Worm (Caenorhabditis elegans) whole organism, young adult: ENCODE data around the gene K08C7.4.

ENCODE experiments used
- F23B12.7 ChIP-seq: sonication (generic microtip); optimal IDR thresholded peaks from 2 replicates; lab custom pipeline; 2017; ENCODE audit warnings: missing genetic modification characterization, mild to moderate bottlenecking, missing compliant biosample characterization, antibody characterized with exemption, moderate library complexity; ENCODE audit not compliant: insufficient read depth
- F55B11.4 ChIP-seq: sonication (generic microtip); optimal IDR thresholded peaks from 2 replicates; lab custom pipeline; 2016; ENCODE audit warnings: missing compliant biosample characterization, missing genetic modification characterization, borderline replicate concordance; ENCODE audit not compliant: insufficient read depth
- K12H6.12 ChIP-seq: fragments of 200-800 bp; sonication (Bioruptor generic); optimal IDR thresholded peaks from 2 replicates; lab custom pipeline; 2018; ENCODE audit warnings: mild to moderate bottlenecking, missing genetic modification characterization, missing compliant biosample characterization
- atf-7 ChIP-seq: sonication (generic microtip); optimal IDR thresholded peaks from 2 replicates; lab custom pipeline; 2017; ENCODE audit warnings: mild to moderate bottlenecking, missing genetic modification characterization, missing compliant biosample characterization
- athp-1 ChIP-seq: sonication (generic microtip); optimal IDR thresholded peaks from 2 replicates; lab custom pipeline; 2017; ENCODE audit warnings: mild to moderate bottlenecking, missing genetic modification characterization, missing compliant biosample characterization
- attf-3 ChIP-seq: fragments of 200-800 bp; sonication (Bioruptor generic); conservative IDR thresholded peaks from 2 replicates; pipeline ENCODE4 v1.3.6; 2022; ENCODE audit warnings: missing genetic modification reagents, missing genetic modification characterization, missing compliant biosample characterization
- bed-2 ChIP-seq: fragments of 200-800 bp; sonication (Bioruptor generic); IDR thresholded peaks from 2 replicates; pipeline ENCODE4 v1.3.6; 2022; ENCODE audit warnings: missing genetic modification reagents, missing genetic modification characterization, missing compliant biosample characterization
- ceh-100 ChIP-seq: fragments of 200-800 bp; sonication (Bioruptor generic); IDR thresholded peaks from 2 replicates; pipeline ENCODE4 v1.3.6; 2022; ENCODE audit warnings: missing genetic modification reagents, missing genetic modification characterization, missing compliant biosample characterization
- ceh-40 ChIP-seq: fragments of 200-800 bp; sonication (Bioruptor generic); IDR thresholded peaks from 2 replicates; pipeline ENCODE4 v1.3.6; 2022; ENCODE audit warnings: missing genetic modification characterization, missing compliant biosample characterization
- dpff-1 ChIP-seq: sonication (generic microtip); optimal IDR thresholded peaks from 2 replicates; lab custom pipeline; 2017; ENCODE audit warnings: mild to moderate bottlenecking, missing genetic modification characterization, missing compliant biosample characterization
- ekl-4 ChIP-seq: fragments of 200-800 bp; sonication (Bioruptor generic); IDR thresholded peaks from 2 replicates; pipeline ENCODE4 v1.3.6; 2022; ENCODE audit warnings: missing genetic modification reagents, missing genetic modification characterization, missing compliant biosample characterization
- gei-17 ChIP-seq: fragments of 200-800 bp; sonication (Bioruptor generic); optimal IDR thresholded peaks from 2 replicates; lab custom pipeline; 2018; ENCODE audit warnings: mild to moderate bottlenecking, missing genetic modification characterization, missing compliant biosample characterization
- hsf-1 ChIP-seq: fragments of 200-800 bp; sonication (Bioruptor generic); IDR thresholded peaks from 2 replicates; pipeline ENCODE4 v1.3.6; 2022; ENCODE audit warnings: missing genetic modification reagents, missing genetic modification characterization, missing compliant biosample characterization
- lin-26 ChIP-seq: fragments of 200-800 bp; sonication (Bioruptor generic); IDR thresholded peaks from 2 replicates; pipeline ENCODE4 v1.3.6; 2022; ENCODE audit warnings: missing genetic modification reagents, missing genetic modification characterization, missing compliant biosample characterization
- lin-35 ChIP-seq, 3 experiments: fragments of 150-350 bp in 2 of 3; sonication (generic microtip) in 1 of 3; optimal IDR thresholded peaks; 2 replicates each; lab custom pipeline; 2014 to 2018; ENCODE audit warnings: missing biosample characterization in 3 of 3, missing genetic modification characterization in 3 of 3, missing genetic modification reagents in 3 of 3
- lin-54 ChIP-seq: fragments of 200-800 bp; sonication (Bioruptor generic); optimal IDR thresholded peaks from 2 replicates; lab custom pipeline; 2018; ENCODE audit warnings: mild to moderate bottlenecking, missing genetic modification characterization, missing compliant biosample characterization
- lsl-1 ChIP-seq: fragments of 200-800 bp; sonication (Bioruptor generic); optimal IDR thresholded peaks from 2 replicates; lab custom pipeline; 2018; ENCODE audit warnings: mild to moderate bottlenecking, missing genetic modification characterization, moderate library complexity, missing compliant biosample characterization
- madf-10 ChIP-seq: sonication (generic microtip); optimal IDR thresholded peaks from 2 replicates; lab custom pipeline; 2016; ENCODE audit warnings: mild to moderate bottlenecking, missing genetic modification characterization, missing compliant biosample characterization
- mel-28 ChIP-seq: sonication (generic microtip); optimal IDR thresholded peaks from 2 replicates; lab custom pipeline; 2016; ENCODE audit warnings: borderline replicate concordance, mild to moderate bottlenecking, missing genetic modification characterization, missing compliant biosample characterization
- nhr-90 ChIP-seq: sonication (generic microtip); optimal IDR thresholded peaks from 2 replicates; lab custom pipeline; 2016; ENCODE audit warnings: missing genotype, mild to moderate bottlenecking, missing genetic modification characterization, missing compliant biosample characterization
- pbrm-1 ChIP-seq: fragments of 200-800 bp; sonication (Bioruptor generic); IDR thresholded peaks from 2 replicates; pipeline ENCODE4 v1.3.6; 2022; ENCODE audit warnings: missing genetic modification reagents, missing genetic modification characterization, missing compliant biosample characterization
- pha-4 ChIP-seq: fragments of 150-350 bp; sonication (generic microtip); optimal IDR thresholded peaks from 2 replicates; lab custom pipeline; 2014; ENCODE audit warnings: missing biosample characterization, missing genetic modification reagents, missing genetic modification characterization
- rec-8 ChIP-seq, 2 experiments: sonication (generic microtip); optimal IDR thresholded peaks; 2 replicates each; lab custom pipeline; 2016; ENCODE audit warnings: mild to moderate bottlenecking in 2 of 2, missing genetic modification characterization in 2 of 2, missing genetic modification reagents in 2 of 2, missing genotype in 2 of 2, missing biosample characterization in 1 of 2, missing compliant biosample characterization in 1 of 2, moderate library complexity in 1 of 2
- rpc-1 ChIP-seq, 2 experiments: fragments of 150-350 bp in 1 of 2; sonication (generic microtip) in 1 of 2; optimal IDR thresholded peaks; 2 replicates each; lab custom pipeline; 2014 to 2018; ENCODE audit warnings: missing biosample characterization in 1 of 2, missing genetic modification characterization in 1 of 2, missing genetic modification reagents in 1 of 2, missing genotype in 1 of 2
- snpc-1.1 ChIP-seq: sonication (generic microtip); optimal IDR thresholded peaks from 2 replicates; lab custom pipeline; 2017; ENCODE audit warnings: missing genetic modification characterization, mild to moderate bottlenecking, missing compliant biosample characterization, antibody characterized with exemption, moderate library complexity, missing genotype, missing genetic modification reagents; ENCODE audit not compliant: insufficient read depth
- snpc-3.4 ChIP-seq: sonication (generic microtip); optimal IDR thresholded peaks from 2 replicates; lab custom pipeline; 2017; ENCODE audit warnings: missing genetic modification characterization, mild to moderate bottlenecking, missing compliant biosample characterization, antibody characterized with exemption, moderate library complexity, missing genotype, missing genetic modification reagents
- snpc-4 ChIP-seq, 5 experiments: fragments of 150-350 bp in 1 of 5; sonication (generic microtip) in 4 of 5; optimal IDR thresholded peaks; 2 replicates each; lab custom pipeline; 2014 to 2018; ENCODE audit warnings: missing genetic modification characterization in 5 of 5, missing biosample characterization in 3 of 5, antibody characterized with exemption in 2 of 5, mild to moderate bottlenecking in 2 of 5, missing compliant biosample characterization in 2 of 5, missing genotype in 2 of 5, moderate library complexity in 2 of 5, missing genetic modification reagents in 1 of 5
- somi-1 ChIP-seq: fragments of 200-800 bp; sonication (Bioruptor generic); optimal IDR thresholded peaks from 2 replicates; lab custom pipeline; 2018; ENCODE audit warnings: mild to moderate bottlenecking, missing genetic modification characterization, missing compliant biosample characterization
- tbp1 ChIP-seq: fragments of 200-800 bp; sonication (Bioruptor generic); optimal IDR thresholded peaks from 2 replicates; lab custom pipeline; 2018; ENCODE audit warnings: mild to moderate bottlenecking, missing genetic modification characterization, missing compliant biosample characterization
- unc-130 ChIP-seq: sonication (generic microtip); optimal IDR thresholded peaks from 2 replicates; lab custom pipeline; 2016; ENCODE audit warnings: missing genetic modification reagents, missing genetic modification characterization, missing compliant biosample characterization
- ztf-22 ChIP-seq: fragments of 200-800 bp; sonication (Bioruptor generic); optimal IDR thresholded peaks from 2 replicates; lab custom pipeline; 2018; ENCODE audit warnings: mild to moderate bottlenecking, missing genetic modification characterization, moderate library complexity, missing compliant biosample characterization

Gene K08C7.4

DNA sequence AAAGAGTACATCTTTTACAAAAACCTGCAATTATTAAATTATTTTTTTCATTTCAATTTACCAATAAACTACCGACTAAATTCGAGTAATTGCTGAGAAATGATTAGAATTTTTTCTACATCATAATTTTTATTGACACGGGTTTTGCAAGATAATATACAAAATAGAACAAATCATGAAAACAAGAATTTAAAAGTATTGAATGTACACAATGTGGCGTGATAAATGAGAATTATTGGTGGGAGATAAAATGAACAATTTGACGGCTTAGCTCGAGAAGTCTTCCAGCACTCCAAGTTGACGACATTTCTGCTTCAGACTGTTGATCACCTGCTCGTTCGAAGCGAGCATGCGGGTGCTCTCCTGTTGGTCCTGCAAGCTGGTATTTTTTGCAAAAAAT lies 14.9 kb upstream of the K08C7.4 start, which contains the start of gene R102.4:
R102.4 (minus strand) TSS at position 101 of the 400 bp plus-strand sequence.
- TF ChIP-seq rpc-1 (optimal IDR thresholded peaks at IDR 0.05; lab: Kevin White, UChicago) (no peak), rpc-1 (tag; optimal IDR thresholded peaks at IDR 0.05; lab: Kevin White, UChicago) (no peak), mel-28 (tag; lab: Kevin White, UChicago) (no peak), pbrm-1 (GFP tag; lab: Robert Waterston, UW) (no peak), unc-130 (no peak), gei-17 (GFP tag; lab: Kevin White, UChicago) (no peak), somi-1 (GFP tag; lab: Kevin White, UChicago) (no peak), pha-4 (tag; lab: Kevin White, UChicago) (no peak), ceh-100 (GFP tag; lab: Robert Waterston, UW) (no peak), nhr-90 (tag; lab: Kevin White, UChicago) (no peak), F23B12.7 (no peak), hsf-1 (GFP tag; lab: Robert Waterston, UW) (no peak)

DNA sequence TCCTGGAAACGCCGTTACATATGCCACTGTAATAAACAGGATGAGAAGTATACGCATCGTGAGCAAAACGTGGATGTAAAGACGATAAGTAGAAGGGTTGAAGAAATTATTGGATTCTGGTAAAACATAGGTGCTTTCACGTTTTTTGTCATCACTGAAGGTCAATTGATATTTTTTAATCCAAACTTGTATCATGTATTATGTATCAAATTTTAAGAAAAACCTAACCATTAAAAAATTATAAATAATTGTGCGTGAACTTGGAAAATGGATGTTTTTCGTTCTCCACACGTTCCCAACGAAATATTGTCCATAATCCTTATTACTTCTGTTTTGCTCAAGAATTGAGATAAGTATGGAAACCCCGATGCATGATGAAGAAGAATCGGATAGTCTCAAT lies 9.9 kb upstream of the K08C7.4 start, which contains the start of gene R102.8:
R102.8 (minus strand) TSS at position 101 of the 400 bp plus-strand sequence.
- no peak for TF ChIP-seq pbrm-1 (GFP tag; lab: Robert Waterston, UW)
- no peak for TF ChIP-seq madf-10 (tag; lab: Kevin White, UChicago)
- TF ChIP-seq rec-8 (tag; optimal IDR thresholded peaks at IDR 0.05; lab: Kevin White, UChicago) = no peak
- no peak for TF ChIP-seq tbp1 (GFP tag; lab: Kevin White, UChicago)
- no peak for TF ChIP-seq ekl-4 (GFP tag; lab: Robert Waterston, UW)
- TF ChIP-seq, all 124 proteins: peak for 0

DNA sequence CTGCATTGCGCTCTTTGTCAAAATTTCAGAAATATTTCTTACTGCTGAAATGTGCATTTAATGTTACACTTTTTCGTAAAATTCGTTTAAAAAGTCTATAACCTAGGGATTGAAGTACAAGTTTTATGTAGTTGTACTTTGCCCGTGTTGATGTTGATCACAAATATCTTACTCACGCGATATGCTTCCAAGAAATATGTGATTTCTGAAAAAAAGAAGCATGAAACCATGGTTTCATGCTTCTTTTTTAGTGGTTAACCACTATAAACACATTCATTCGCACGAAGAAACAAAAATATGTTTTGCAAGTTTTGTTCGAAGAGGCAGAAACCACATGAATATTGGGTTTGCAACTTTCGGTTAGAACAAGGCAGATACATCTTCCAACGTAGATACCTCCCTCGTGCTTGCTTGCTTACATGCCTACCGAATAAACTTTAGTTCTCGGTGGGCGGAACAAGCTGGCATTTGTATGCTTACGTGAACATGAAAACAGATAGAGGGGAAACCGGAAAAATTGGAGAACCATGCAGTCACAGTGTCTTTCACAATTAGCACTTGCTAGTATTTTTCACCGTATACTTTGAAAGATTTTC lies 8.8 kb upstream of the K08C7.4 start, which contains the start of gene R102.3:
R102.3 (plus strand) TSS at position 546 of the 596 bp plus-strand sequence.
- TF ChIP-seq pha-4 (tag; lab: Kevin White, UChicago) (no peak), F55B11.4 (tag; lab: Kevin White, UChicago) (no peak), athp-1 (tag; lab: Kevin White, UChicago) (no peak), bed-2 (GFP tag; lab: Robert Waterston, UW) (no peak), ceh-40 (no peak), rpc-1 (optimal IDR thresholded peaks at IDR 0.05; lab: Kevin White, UChicago) (no peak), rpc-1 (tag; optimal IDR thresholded peaks at IDR 0.05; lab: Kevin White, UChicago) (no peak), lin-54 (GFP tag; lab: Kevin White, UChicago) (no peak), tbp1 (GFP tag; lab: Kevin White, UChicago) (no peak), dpff-1 (tag; lab: Kevin White, UChicago) (no peak), atf-7 (tag; lab: Kevin White, UChicago) (no peak), attf-3 (GFP tag; lab: Robert Waterston, UW) (no peak), snpc-3.4 (tag; lab: Kevin White, UChicago) (no peak), lin-26 (no peak), snpc-1.1 (tag; lab: Kevin White, UChicago) (no peak), snpc-4 (GFP tag; optimal IDR thresholded peaks at IDR 0.05; lab: Kevin White, UChicago) (no peak), snpc-4 (tag; optimal IDR thresholded peaks at IDR 0.05; lab: Kevin White, UChicago) (no peak), K12H6.12 (tag; lab: Kevin White, UChicago) (no peak), lin-35 (GFP tag; optimal IDR thresholded peaks at IDR 0.05; lab: Kevin White, UChicago) (no peak), ztf-22 (GFP tag; lab: Kevin White, UChicago) (no peak), lsl-1 (GFP tag; lab: Kevin White, UChicago) (no peak)
